Fruit fly (Drosophila melanogaster) whole organism, prepupa: Measurements from ENCODE around the gene CG13041.

Experiments
- CG10669 ChIP-seq: fragments of 200-800 bp; sonication (Bioruptor generic); optimal IDR thresholded peaks from 3 replicates; lab custom pipeline; 2018; ENCODE audit warnings: missing biosample characterization, mild to moderate bottlenecking, missing genetic modification characterization, moderate library complexity
- CG11294 ChIP-seq: fragments of 200-800 bp; sonication (Bioruptor generic); IDR thresholded peaks from 2 replicates; pipeline ENCODE4 v1.3.6; 2022; ENCODE audit warnings: missing biosample characterization, missing genetic modification characterization
- CG16779 ChIP-seq: fragments of 200-800 bp; sonication (Bioruptor generic); optimal IDR thresholded peaks from 3 replicates; lab custom pipeline; 2017; ENCODE audit warnings: missing biosample characterization, mild to moderate bottlenecking, missing genetic modification characterization
- CG34406 ChIP-seq: fragments of 200-800 bp; sonication (Bioruptor generic); optimal IDR thresholded peaks from 3 replicates; lab custom pipeline; 2016; ENCODE audit warnings: missing biosample characterization, missing genetic modification characterization
- CG6854 ChIP-seq: fragments of 200-800 bp; sonication (Bioruptor generic); optimal IDR thresholded peaks from 2 replicates; lab custom pipeline; 2017; ENCODE audit warnings: missing biosample characterization, mild to moderate bottlenecking, missing genetic modification characterization
- Hr38 ChIP-seq: sonication (Bioruptor generic); optimal IDR thresholded peaks from 2 replicates; lab custom pipeline; 2016; ENCODE audit warnings: missing biosample characterization, missing genetic modification characterization
- Hr39 ChIP-seq: fragments of 200-800 bp; sonication (Bioruptor generic); optimal IDR thresholded peaks from 2 replicates; lab custom pipeline; 2016; ENCODE audit warnings: missing biosample characterization, missing genetic modification characterization
- OdsH ChIP-seq: fragments of 200-800 bp; sonication (Bioruptor generic); optimal IDR thresholded peaks from 3 replicates; lab custom pipeline; 2016; ENCODE audit warnings: missing biosample characterization, missing genetic modification characterization
- Sox15 ChIP-seq: fragments of 200-800 bp; sonication (Bioruptor generic); optimal IDR thresholded peaks from 3 replicates; lab custom pipeline; 2016; ENCODE audit warnings: missing biosample characterization, missing genetic modification characterization
- fkh ChIP-seq: fragments of 200-800 bp; sonication (Bioruptor generic); optimal IDR thresholded peaks from 3 replicates; lab custom pipeline; 2017; ENCODE audit warnings: missing biosample characterization, mild to moderate bottlenecking, missing genetic modification characterization, moderate library complexity
- spab ChIP-seq: fragments of 200-800 bp; sonication (Bioruptor generic); optimal IDR thresholded peaks from 2 replicates; lab custom pipeline; 2017; ENCODE audit warnings: missing biosample characterization, mild to moderate bottlenecking, missing genetic modification characterization, missing genetic modification reagents
- topi ChIP-seq: fragments of 200-800 bp; sonication (Bioruptor generic); optimal IDR thresholded peaks from 3 replicates; lab custom pipeline; 2016; ENCODE audit warnings: missing biosample characterization, missing genetic modification characterization

DNA sequence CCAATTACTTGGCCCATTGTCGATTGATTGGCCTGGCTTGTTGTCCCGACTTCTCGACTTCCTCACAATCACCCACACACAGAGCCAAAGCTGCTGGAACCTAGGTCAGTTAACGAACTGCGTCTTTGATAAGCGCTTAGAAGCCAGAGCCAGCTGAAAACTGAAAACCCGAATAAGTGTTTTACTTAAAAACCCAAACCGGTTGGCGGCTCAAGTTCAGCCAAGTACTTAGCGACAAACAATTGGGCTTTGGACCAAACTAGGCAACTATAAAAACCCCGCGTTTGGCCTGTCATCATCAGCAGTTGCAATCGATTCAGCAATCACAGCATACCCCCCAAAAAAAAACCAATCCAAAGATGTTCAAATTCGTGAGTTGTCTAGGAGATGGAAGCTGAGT, 4.0 kb upstream of the CG13041 start, which contains the start of gene CG13059:
- TF ChIP-seq CG34406 (GFP tag; lab: Kevin White, UChicago), result no peak
- no peak for TF ChIP-seq Sox15 (GFP tag; lab: Kevin White, UChicago)
- no peak for TF ChIP-seq topi (GFP tag; lab: Kevin White, UChicago)
- no peak for TF ChIP-seq CG10669 (GFP tag; lab: Kevin White, UChicago)
- no peak for TF ChIP-seq CG6854 (GFP tag; lab: Kevin White, UChicago)
- TF ChIP-seq CG16779 (tag; lab: Kevin White, UChicago), result no peak
- TF ChIP-seq CG11294, result no peak
- TF ChIP-seq Hr39 (GFP tag; lab: Kevin White, UChicago), result no peak
- no peak for TF ChIP-seq fkh (GFP tag; lab: Kevin White, UChicago)
- TF ChIP-seq OdsH (GFP tag; lab: Kevin White, UChicago), result no peak
- no peak for TF ChIP-seq Hr38 (GFP tag; lab: Kevin White, UChicago)
- no peak for TF ChIP-seq spab (GFP tag; lab: Kevin White, UChicago)
